Fruit fly (Drosophila melanogaster): Measurements from ENCODE around the gene CG17239.
A peak's percentile ranks its signal among the peaks of the same experiment; 100 is the strongest.

CG17239 gene

DNA sequence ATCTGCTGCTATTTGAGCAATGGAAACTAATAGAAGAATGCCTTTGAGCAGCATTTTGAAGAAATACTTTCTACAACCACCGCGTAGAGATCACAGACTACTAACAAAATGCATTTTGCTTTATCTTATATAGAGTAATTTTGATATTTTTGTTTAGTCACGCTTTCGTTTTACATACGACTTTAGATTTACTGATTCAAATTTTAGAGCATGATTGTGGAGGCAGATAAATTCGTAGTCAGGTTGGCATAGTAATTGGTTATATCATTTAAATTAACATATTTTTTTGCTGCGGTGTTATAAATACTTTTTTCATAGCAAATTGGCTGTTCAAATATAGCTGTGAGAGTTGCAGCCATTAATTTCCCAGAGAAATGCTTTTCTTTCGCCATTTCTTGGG lies 16.9 kb upstream of the CG17239 start, which contains the start of gene CG17242:
CG17242 (minus strand) TSS at position 101 of the 400 bp plus-strand sequence.
- TF ChIP-seq Clk (GFP tag; optimal IDR thresholded peaks at IDR 0.05) (no peak), cnc (optimal IDR thresholded peaks at IDR 0.05) (no peak), Mnt (GFP tag; optimal IDR thresholded peaks at IDR 0.05) (no peak)

DNA sequence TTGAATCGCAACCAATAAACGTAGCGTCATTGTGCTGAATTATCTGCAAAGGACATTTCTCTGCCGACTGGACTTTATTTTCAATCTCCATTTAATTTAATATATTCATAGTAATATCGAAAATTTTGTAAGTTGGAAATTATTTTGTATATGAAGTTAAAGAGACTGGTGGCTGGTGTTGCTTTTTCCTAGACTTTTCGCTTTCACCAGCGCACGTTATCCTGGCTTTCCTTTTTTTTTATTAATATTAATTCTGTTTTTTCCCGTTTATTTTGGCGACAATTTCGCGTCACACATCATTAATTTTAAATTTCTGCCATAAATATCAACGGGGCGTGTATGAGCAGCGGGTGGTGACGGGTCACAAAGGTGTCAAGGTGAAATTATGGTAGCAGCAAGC lies 13.1 kb upstream of the CG17239 start, which contains the start of gene CG34049:
CG34049 (minus strand) TSS at position 101 of the 400 bp plus-strand sequence.
- TF ChIP-seq CG1620 (GFP tag; optimal IDR thresholded peaks at IDR 0.05): no peak
- TF ChIP-seq cnc (optimal IDR thresholded peaks at IDR 0.05): no peak
- TF ChIP-seq CG5204 (GFP tag; optimal IDR thresholded peaks at IDR 0.05): no peak
- no peak for TF ChIP-seq bab1 (GFP tag; optimal IDR thresholded peaks at IDR 0.05)
- no peak for TF ChIP-seq CG11617 (GFP tag; optimal IDR thresholded peaks at IDR 0.05)
- no peak for TF ChIP-seq cic (GFP tag; optimal IDR thresholded peaks at IDR 0.05)
- TF ChIP-seq pad (GFP tag; optimal IDR thresholded peaks at IDR 0.05): no peak

DNA sequence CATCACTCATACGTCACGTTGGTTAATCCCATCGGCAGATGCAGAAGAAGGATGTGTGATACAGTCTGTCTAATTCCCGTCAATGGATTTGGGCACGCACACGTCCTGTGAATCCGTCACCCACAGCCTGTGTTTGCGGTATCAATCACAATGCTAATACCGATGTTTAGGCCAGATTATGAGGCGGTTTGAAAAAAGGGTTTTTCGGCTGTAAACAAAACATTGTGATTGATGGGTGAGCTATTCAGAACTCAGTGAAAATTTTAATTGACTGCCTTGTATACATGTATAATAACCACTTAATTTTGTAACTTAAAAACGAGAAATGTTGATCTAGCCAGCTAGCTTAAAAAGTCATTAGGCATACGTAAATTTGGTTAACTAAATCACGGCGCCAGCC lies 11.0 kb upstream of the CG17239 start, which contains the start of gene CG4270:
CG4270 (plus strand) TSS at position 301 of the 400 bp plus-strand sequence.
- TF ChIP-seq cnc (optimal IDR thresholded peaks at IDR 0.05) (no peak), CG14711 (tag; optimal IDR thresholded peaks at IDR 0.05) (no peak), CG11617 (GFP tag; optimal IDR thresholded peaks at IDR 0.05) (no peak)

DNA sequence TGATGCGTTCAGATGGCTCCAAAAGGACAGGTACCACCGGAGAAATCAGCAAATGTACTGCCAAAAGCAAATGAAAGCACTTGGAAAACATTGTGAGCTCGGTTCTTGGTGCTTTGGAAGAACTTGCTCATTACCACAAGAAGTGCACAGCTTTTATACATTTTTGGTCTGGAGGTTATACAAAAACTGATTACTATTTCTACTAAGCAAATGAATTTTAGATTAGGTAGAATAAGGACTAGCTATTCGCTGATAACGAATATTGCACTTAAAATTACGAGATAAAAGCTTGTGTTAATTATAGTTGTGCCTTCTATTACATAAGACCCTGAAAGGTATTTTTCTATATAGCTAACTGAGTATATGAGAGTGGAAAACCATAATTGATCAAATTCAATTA lies 2.8 kb upstream of the CG17239 start, which contains the start of gene Send1:
Send1 (minus strand) TSS at position 101 of the 400 bp plus-strand sequence.
- TF ChIP-seq CG33017 (tag; optimal IDR thresholded peaks at IDR 0.05) (no peak), CG14711 (tag; optimal IDR thresholded peaks at IDR 0.05) (no peak), CG11617 (GFP tag; optimal IDR thresholded peaks at IDR 0.05) (no peak), Mnt (GFP tag; optimal IDR thresholded peaks at IDR 0.05) (no peak), CG12768 (GFP tag; optimal IDR thresholded peaks at IDR 0.05) (no peak), CG5204 (GFP tag; optimal IDR thresholded peaks at IDR 0.05) (no peak), cic (GFP tag; optimal IDR thresholded peaks at IDR 0.05) (no peak), Crg-1 (GFP tag; optimal IDR thresholded peaks at IDR 0.05) (no peak), CG7045 (GFP tag; optimal IDR thresholded peaks at IDR 0.05) (no peak), CG1620 (GFP tag; optimal IDR thresholded peaks at IDR 0.05) (no peak), kay (GFP tag; ENCODE audit: borderline replicate concordance) (no peak), pad (GFP tag; optimal IDR thresholded peaks at IDR 0.05) (no peak), Clk (GFP tag; optimal IDR thresholded peaks at IDR 0.05) (no peak), cnc (optimal IDR thresholded peaks at IDR 0.05) (no peak), Hr96 (GFP tag; optimal IDR thresholded peaks at IDR 0.05) (no peak), CG7101 (tag; optimal IDR thresholded peaks at IDR 0.05) (no peak), tj (GFP tag; optimal IDR thresholded peaks at IDR 0.05) (no peak), toe (GFP tag; optimal IDR thresholded peaks at IDR 0.05) (no peak)

DNA sequence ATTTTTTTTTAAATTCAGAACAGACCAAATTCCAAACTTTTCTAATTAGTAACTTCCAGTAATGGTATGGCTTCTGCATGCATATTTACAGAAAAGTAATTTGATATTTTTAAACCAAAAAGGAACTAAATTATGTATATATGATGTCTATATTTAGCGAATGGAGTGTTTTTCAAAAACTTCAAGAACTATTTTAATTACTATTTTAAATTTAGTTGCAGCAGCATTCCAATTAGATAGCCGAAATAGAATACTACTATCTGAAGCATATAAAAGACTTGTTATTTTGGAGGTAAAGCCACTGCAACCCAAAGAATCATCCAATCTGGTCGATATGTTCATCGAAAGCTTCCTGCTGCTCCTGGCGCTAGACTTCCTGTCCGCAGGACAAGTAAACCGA lies 604 bp upstream of the CG17239 start, which contains the start of gene CG17234:
CG17234 (plus strand) TSS at position 301 of the 400 bp plus-strand sequence.
- TF ChIP-seq CG7101 (tag; optimal IDR thresholded peaks at IDR 0.05) (no peak), ovo (GFP tag; optimal IDR thresholded peaks at IDR 0.05) (no peak), CG11617 (GFP tag; optimal IDR thresholded peaks at IDR 0.05) (no peak)

DNA sequence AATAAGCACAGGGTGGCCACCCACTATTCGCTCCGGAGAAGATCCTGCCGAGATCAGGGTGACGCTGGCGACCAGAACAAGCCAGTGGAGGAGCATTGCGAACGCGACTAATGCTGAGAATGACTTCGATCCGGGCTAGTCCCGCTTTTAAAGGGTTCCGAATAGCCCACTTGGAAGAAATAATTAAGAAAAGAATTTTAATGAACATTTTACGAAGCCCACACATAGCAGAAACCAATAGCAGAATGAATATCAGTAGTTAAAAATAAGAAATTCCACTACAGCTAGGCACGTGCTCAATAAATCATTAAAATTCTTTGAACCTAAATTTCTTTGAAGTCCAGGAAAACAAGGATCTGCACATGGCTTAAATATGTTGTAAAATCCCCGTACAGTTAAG lies 966 bp downstream of the CG17239 start, which contains the start of gene Ser12:
Ser12 (minus strand) TSS at position 101 of the 400 bp plus-strand sequence.
- no peak for TF ChIP-seq Crg-1 (GFP tag; optimal IDR thresholded peaks at IDR 0.05)
- no peak for TF ChIP-seq CG1620 (GFP tag; optimal IDR thresholded peaks at IDR 0.05)

DNA sequence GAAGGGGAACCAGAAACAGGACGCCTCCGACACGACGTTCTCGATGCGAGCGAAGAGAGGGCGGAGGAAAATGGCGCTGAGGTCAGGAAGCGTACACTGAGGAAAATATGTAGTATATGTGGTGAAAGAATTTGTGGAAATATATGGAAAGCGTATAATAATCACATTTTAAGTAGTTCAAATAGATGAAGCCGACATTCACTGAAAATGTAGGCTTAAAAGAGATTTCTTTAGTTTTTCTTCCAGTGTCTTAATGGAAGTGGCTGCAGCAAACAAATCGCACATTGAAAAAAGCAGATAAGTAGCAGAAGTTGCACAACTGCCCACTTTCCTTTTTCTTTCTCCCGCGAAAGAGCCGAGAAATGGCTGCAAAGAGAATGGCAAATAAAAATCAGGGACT lies 2.6 kb downstream of the CG17239 start:
- TF ChIP-seq CG33017 (tag; optimal IDR thresholded peaks at IDR 0.05): no peak
- no peak for TF ChIP-seq CG5204 (GFP tag; optimal IDR thresholded peaks at IDR 0.05)
- TF ChIP-seq CG11617 (GFP tag; optimal IDR thresholded peaks at IDR 0.05): no peak
- no peak for TF ChIP-seq CG1620 (GFP tag; optimal IDR thresholded peaks at IDR 0.05)
- TF ChIP-seq kay (GFP tag; ENCODE audit: borderline replicate concordance): no peak

DNA sequence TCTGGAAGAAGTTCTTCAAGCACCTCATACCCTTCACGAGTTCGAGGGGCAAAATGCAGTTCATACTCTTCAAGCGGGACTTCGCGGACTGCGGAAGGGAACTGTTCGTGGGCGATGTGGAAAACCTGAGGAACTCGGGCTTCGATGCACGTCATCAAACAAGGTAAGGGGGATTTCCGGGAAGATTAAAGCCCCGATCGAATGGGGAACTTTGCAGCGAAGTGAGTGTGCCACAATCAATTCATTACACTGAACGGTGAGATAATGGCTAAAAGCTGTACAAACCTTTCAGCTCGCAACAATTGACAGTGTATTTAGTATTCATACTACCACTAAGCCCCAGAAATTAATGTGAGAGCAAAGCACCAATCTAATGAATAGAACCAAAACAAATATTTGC lies 9.4 kb downstream of the CG17239 start:
- no peak for TF ChIP-seq cic (GFP tag; optimal IDR thresholded peaks at IDR 0.05)

DNA sequence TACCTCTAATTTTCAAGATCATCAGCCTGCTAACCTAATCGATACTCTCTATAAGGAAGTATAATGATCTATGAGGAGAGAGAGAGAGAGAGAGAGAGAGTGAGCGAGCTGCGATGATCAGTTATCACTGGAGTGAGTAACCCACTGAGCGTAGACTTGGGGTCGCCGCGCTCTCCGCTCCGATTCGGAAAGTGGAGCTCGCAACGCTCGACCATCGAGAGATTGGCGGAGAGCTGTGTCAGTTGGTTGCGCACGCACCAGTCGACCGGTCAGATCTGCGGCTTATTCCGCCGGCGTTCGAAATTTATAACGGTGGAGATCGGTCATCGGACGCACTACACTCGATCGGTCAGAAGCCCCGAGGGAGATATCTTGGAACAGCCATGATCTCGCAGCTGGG lies 10.0 kb downstream of the CG17239 start, which contains the start of gene CG4267:
CG4267 (plus strand) TSS at position 240 of the 400 bp plus-strand sequence.
- TF ChIP-seq CG33017 (tag; optimal IDR thresholded peaks at IDR 0.05) (no peak), pad (GFP tag; optimal IDR thresholded peaks at IDR 0.05) (no peak), ovo (GFP tag; optimal IDR thresholded peaks at IDR 0.05) (peak; percentile 27)
